Fruit fly (Drosophila melanogaster): ENCODE results near the gene Rbp1.

The Rbp1 gene

DNA sequence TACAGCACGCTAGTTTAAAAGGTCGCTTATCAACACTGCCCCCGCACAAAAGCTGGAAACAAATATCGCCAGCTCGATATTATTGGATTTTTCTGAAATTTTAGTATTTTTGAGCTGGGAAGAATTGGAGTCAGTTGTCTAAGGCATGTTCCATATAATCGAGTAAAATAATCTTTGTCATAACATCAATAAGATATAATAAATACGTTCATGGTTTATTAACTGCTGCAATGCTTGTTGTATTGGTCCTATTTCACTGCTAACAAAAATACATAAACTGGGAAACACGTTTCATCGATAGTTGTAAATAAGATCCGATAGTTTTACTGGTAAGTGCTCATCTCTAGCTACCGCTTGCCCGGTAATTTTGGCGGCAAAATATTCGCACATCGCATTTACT lies 4.0 kb downstream of the Rbp1 start, which contains the start of the genes Art1 and Mcm5 (continued):
- no peak for TF ChIP-seq hth (optimal IDR thresholded peaks at IDR 0.05)
- TF ChIP-seq ase (GFP tag; IDR thresholded peaks at IDR 0.05): no peak
- no peak for TF ChIP-seq CG5953 (GFP tag; IDR thresholded peaks at IDR 0.05)
- peak; percentile 12 for TF ChIP-seq kay (GFP tag; optimal IDR thresholded peaks at IDR 0.05)
- TF ChIP-seq CG3163 (GFP tag; optimal IDR thresholded peaks at IDR 0.05): peak; percentile 51
- no peak for TF ChIP-seq nom (GFP tag; optimal IDR thresholded peaks at IDR 0.05)
- TF ChIP-seq Mad (GFP tag; optimal IDR thresholded peaks at IDR 0.05): peak; percentile 59
- TF ChIP-seq CG15479 (GFP tag; optimal IDR thresholded peaks at IDR 0.05): no peak
- no peak for TF ChIP-seq jing (GFP tag; optimal IDR thresholded peaks at IDR 0.05)
- 0 out of 3 replicates have a peak, but pooled peaks have one; percentile 51 for TF ChIP-seq ken (GFP tag; IDR thresholded peaks at IDR 0.05)
- peak; percentile 77 for TF ChIP-seq trem (tag; optimal IDR thresholded peaks at IDR 0.05)
- TF ChIP-seq B-H1 (GFP tag; IDR thresholded peaks at IDR 0.05): no peak
- no peak for TF ChIP-seq CG11560 (tag; IDR thresholded peaks at IDR 0.05)
- TF ChIP-seq luna (GFP tag; optimal IDR thresholded peaks at IDR 0.05): no peak
- TF ChIP-seq ttk (GFP tag; IDR thresholded peaks at IDR 0.05): no peak
- no peak for TF ChIP-seq trh (GFP tag; optimal IDR thresholded peaks at IDR 0.05)
- TF ChIP-seq CG4328 (GFP tag; optimal IDR thresholded peaks at IDR 0.05): no peak
- no peak for TF ChIP-seq fru (optimal IDR thresholded peaks at IDR 0.05)
- no peak for TF ChIP-seq peb (GFP tag; IDR thresholded peaks at IDR 0.05)
- peak; percentile 83 for TF ChIP-seq nerfin-2 (GFP tag; IDR thresholded peaks at IDR 0.05; ENCODE audit: partially characterized antibody)
- TF ChIP-seq oc (tag; optimal IDR thresholded peaks at IDR 0.05): no peak
- TF ChIP-seq usp (GFP tag; optimal IDR thresholded peaks at IDR 0.05): no peak
- peak; percentile 26 for TF ChIP-seq CG1603 (tag; optimal IDR thresholded peaks at IDR 0.05)
- peak; percentile 59 for TF ChIP-seq CG9727 (GFP tag; optimal IDR thresholded peaks at IDR 0.05)
- no peak for TF ChIP-seq ara (GFP tag; IDR thresholded peaks at IDR 0.05)
- TF ChIP-seq Meics (GFP tag; optimal IDR thresholded peaks at IDR 0.05): peak; percentile 24
- no peak for TF ChIP-seq her (GFP tag; optimal IDR thresholded peaks at IDR 0.05)
- no peak for TF ChIP-seq sima (GFP tag; optimal IDR thresholded peaks at IDR 0.05)
- no peak for TF ChIP-seq sim (GFP tag; IDR thresholded peaks at IDR 0.05)
- TF ChIP-seq CG16779 (GFP tag; IDR thresholded peaks at IDR 0.05): no peak
- TF ChIP-seq Gsc (GFP tag; IDR thresholded peaks at IDR 0.05): no peak
- no peak for TF ChIP-seq PHDP (tag; optimal IDR thresholded peaks at IDR 0.05)
- no peak for TF ChIP-seq Ravus (GFP tag; IDR thresholded peaks at IDR 0.05)
- TF ChIP-seq pb (GFP tag; optimal IDR thresholded peaks at IDR 0.05): no peak
- no peak for TF ChIP-seq CG12071 (GFP tag; optimal IDR thresholded peaks at IDR 0.05)
- peak; percentile 30 for TF ChIP-seq CG12104 (GFP tag; optimal IDR thresholded peaks at IDR 0.05)
- no peak for TF ChIP-seq CG14050 (GFP tag; IDR thresholded peaks at IDR 0.05)
- TF ChIP-seq Dp (GFP tag; optimal IDR thresholded peaks at IDR 0.05): peak; percentile 77
- no peak for TF ChIP-seq fd64A (GFP tag; optimal IDR thresholded peaks at IDR 0.05)
- TF ChIP-seq org-1 (GFP tag; optimal IDR thresholded peaks at IDR 0.05): no peak
- TF ChIP-seq Hand (GFP tag; optimal IDR thresholded peaks at IDR 0.05): no peak
- TF ChIP-seq CG13123 (GFP tag; optimal IDR thresholded peaks at IDR 0.05): peak; percentile 12
- TF ChIP-seq esg (GFP tag; conservative IDR thresholded peaks at IDR 0.05): no peak
- peak; percentile 97 for TF ChIP-seq Scr (GFP tag; IDR thresholded peaks at IDR 0.05; ENCODE audit: partially characterized antibody)
- TF ChIP-seq D19B (GFP tag; optimal IDR thresholded peaks at IDR 0.05): no peak
- TF ChIP-seq wek (GFP tag; optimal IDR thresholded peaks at IDR 0.05): no peak
- TF ChIP-seq CG7271 (tag; optimal IDR thresholded peaks at IDR 0.05): no peak
- no peak for TF ChIP-seq lbe (GFP tag; optimal IDR thresholded peaks at IDR 0.05)
- TF ChIP-seq CG3995 (GFP tag; optimal IDR thresholded peaks at IDR 0.05): peak; percentile 84
- TF ChIP-seq p53 (GFP tag; optimal IDR thresholded peaks at IDR 0.05): no peak
- TF ChIP-seq toy (GFP tag; IDR thresholded peaks at IDR 0.05): no peak
- no peak for TF ChIP-seq kni (GFP tag; optimal IDR thresholded peaks at IDR 0.05)
- TF ChIP-seq Optix (GFP tag; IDR thresholded peaks at IDR 0.05): no peak
